Worm (Caenorhabditis elegans): ENCODE measurements around the gene Y73B6BL.23.

DNA sequence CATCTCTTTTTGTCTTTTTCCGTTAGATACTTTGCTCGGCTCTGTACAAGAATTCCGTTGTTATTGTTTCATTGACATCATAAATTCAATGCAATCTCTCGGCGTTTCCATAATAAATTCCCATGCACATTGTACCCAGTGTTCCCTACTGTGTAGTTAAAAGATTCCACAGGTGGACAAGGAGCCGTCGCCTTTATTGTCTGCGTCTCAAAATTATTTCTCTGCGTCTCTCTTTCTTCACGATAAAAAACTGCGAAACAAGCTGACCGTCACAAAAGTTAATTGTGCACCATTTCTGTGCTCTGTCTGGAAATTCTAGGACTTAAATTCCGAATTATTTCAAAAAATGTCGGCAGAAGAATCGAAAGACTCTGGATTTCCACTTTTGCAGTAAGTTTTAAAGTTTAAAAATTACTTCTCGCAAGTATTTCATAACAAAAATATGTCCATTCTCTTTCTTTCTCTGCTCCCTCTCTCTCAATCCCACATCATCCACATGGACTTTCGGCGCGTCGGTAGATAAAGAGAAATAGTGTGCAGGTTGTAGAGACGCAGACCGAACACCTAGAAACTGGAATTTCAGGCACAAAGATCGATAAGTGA, 23.2 kb upstream of the Y73B6BL.23 start:
- TF ChIP-seq pha-4 (tag; optimal IDR thresholded peaks at IDR 0.05) (no peak), mab-5 (tag; optimal IDR thresholded peaks at IDR 0.05) (no peak), ham-2 (GFP tag; optimal IDR thresholded peaks at IDR 0.05) (no peak), elt-3 (tag; optimal IDR thresholded peaks at IDR 0.05) (no peak), nhr-28 (tag; optimal IDR thresholded peaks at IDR 0.05) (no peak), snpc-4 (tag; optimal IDR thresholded peaks at IDR 0.05) (no peak), unc-62 (GFP tag; optimal IDR thresholded peaks at IDR 0.05) (no peak), ces-1 (GFP tag; optimal IDR thresholded peaks at IDR 0.05) (no peak), lin-13 (tag; optimal IDR thresholded peaks at IDR 0.05) (no peak), mep-1 (tag; optimal IDR thresholded peaks at IDR 0.05) (no peak), ztf-11 (tag; optimal IDR thresholded peaks at IDR 0.05) (no peak), lsy-2 (tag; optimal IDR thresholded peaks at IDR 0.05) (no peak), sptf-1 (tag; optimal IDR thresholded peaks at IDR 0.05) (no peak), blmp-1 (tag; optimal IDR thresholded peaks at IDR 0.05) (no peak)

Measured in whole organism, mixed stage, embryonic.